Fruit fly (Drosophila melanogaster): Measurements from ENCODE around the gene CG15715.

DNA sequence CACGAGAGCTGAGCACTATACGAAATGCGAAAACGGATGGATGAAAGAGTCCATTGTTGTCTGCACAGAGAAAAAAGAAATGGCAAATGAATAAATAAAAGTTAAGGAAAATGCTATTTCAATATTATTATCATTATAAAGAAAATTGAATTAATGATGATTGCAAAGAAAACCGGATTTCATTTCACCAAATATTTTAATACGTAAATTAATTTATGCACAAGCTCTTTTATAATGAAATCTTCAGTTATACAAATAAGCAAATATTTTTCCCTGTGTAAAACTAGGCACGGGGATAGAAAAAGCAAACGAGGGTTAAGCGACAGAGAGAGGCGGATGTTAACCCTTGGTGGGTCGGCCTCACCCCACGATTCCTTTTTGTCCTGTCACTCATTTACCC lies 49.9 kb downstream of the CG15715 start:
- TF ChIP-seq insv (GFP tag; optimal IDR thresholded peaks at IDR 0.05) (no peak), CG17912 (GFP tag; optimal IDR thresholded peaks at IDR 0.05) (no peak), ato (GFP tag; IDR thresholded peaks at IDR 0.05; ENCODE audit: partially characterized antibody) (no peak), CG6654 (GFP tag; optimal IDR thresholded peaks at IDR 0.05) (no peak), Med (GFP tag) (no peak), sens-2 (GFP tag; IDR thresholded peaks at IDR 0.05) (no peak)

All from whole organism, embryonic.